Worm (Caenorhabditis elegans): ENCODE data around the gene srd-49.

DNA sequence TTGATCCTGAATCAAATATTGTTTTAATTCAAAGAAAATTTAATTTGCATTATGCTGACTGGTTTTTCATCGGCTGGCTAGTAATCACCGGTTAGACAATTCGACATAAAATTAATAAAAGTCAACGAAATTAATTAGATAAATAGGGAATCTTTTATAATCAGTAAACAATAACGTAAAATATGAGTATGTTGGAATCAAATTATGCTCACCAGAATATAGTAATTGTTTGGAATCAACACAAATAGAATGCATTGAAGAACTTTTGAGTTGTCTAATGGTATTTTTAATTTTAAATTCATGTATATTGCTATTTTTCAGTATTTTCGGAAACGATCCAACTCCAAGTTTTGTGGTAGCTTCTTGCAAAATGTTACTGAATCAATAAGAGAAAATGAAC is 10.9 kb downstream of the srd-49 start, which contains the start of gene C08B6.2:
- TF ChIP-seq nhr-237 (tag; optimal IDR thresholded peaks at IDR 0.05) (no peak), ceh-43 (GFP tag; optimal IDR thresholded peaks at IDR 0.05) (no peak), ces-1 (GFP tag; optimal IDR thresholded peaks at IDR 0.05) (no peak), elt-3 (tag; optimal IDR thresholded peaks at IDR 0.05) (no peak), blmp-1 (tag; optimal IDR thresholded peaks at IDR 0.05) (no peak), unc-62 (GFP tag; optimal IDR thresholded peaks at IDR 0.05) (no peak), lsy-2 (tag; optimal IDR thresholded peaks at IDR 0.05) (no peak), ceh-39 (tag; optimal IDR thresholded peaks at IDR 0.05) (no peak), nhr-76 (tag; optimal IDR thresholded peaks at IDR 0.05) (no peak)
